Worm (Caenorhabditis elegans) whole organism, early embryonic: ENCODE results near the gene srh-119.

Experiments
- B0310.2 ChIP-seq: sonication (generic microtip); optimal IDR thresholded peaks from 2 replicates; lab custom pipeline; 2016; ENCODE audit warnings: mild to moderate bottlenecking, missing genetic modification characterization, missing compliant biosample characterization
- F13C5.2 ChIP-seq: sonication (generic microtip); optimal IDR thresholded peaks from 2 replicates; lab custom pipeline; 2017; ENCODE audit warnings: mild to moderate bottlenecking, missing genetic modification characterization, inconsistent platforms, missing compliant biosample characterization
- aly-1 ChIP-seq: sonication (generic microtip); optimal IDR thresholded peaks from 2 replicates; lab custom pipeline; 2016; ENCODE audit warnings: missing genetic modification characterization, missing compliant biosample characterization
- ama-1 ChIP-seq: fragments of 150-350 bp; optimal IDR thresholded peaks from 2 replicates; lab custom pipeline; 2014
- ceh-13 ChIP-seq: fragments of 200-800 bp; sonication (Bioruptor generic); optimal IDR thresholded peaks from 2 replicates; lab custom pipeline; 2018; ENCODE audit warnings: mild to moderate bottlenecking, missing genetic modification characterization, missing compliant biosample characterization
- ceh-36 ChIP-seq: sonication (generic microtip); optimal IDR thresholded peaks from 2 replicates; lab custom pipeline; 2016; ENCODE audit warnings: missing genetic modification characterization, inconsistent platforms, missing compliant biosample characterization
- ets-7 ChIP-seq: sonication (generic microtip); optimal IDR thresholded peaks from 2 replicates; lab custom pipeline; 2016; ENCODE audit warnings: missing genotype, missing genetic modification characterization, missing compliant biosample characterization
- flt-1 ChIP-seq: fragments of 200-800 bp; sonication (Bioruptor generic); IDR thresholded peaks from 2 replicates; pipeline ENCODE4 v1.3.6; 2022; ENCODE audit warnings: missing genetic modification characterization, missing compliant biosample characterization
- hmbx-1 ChIP-seq: sonication (generic microtip); optimal IDR thresholded peaks from 2 replicates; lab custom pipeline; 2016; ENCODE audit warnings: mild to moderate bottlenecking, missing genetic modification characterization, missing compliant biosample characterization
- hmg-4 ChIP-seq: fragments of 200-800 bp; sonication (Bioruptor generic); optimal IDR thresholded peaks from 2 replicates; lab custom pipeline; 2018; ENCODE audit warnings: mild to moderate bottlenecking, missing genetic modification characterization, missing compliant biosample characterization
- hnd-1 ChIP-seq: sonication (generic microtip); optimal IDR thresholded peaks from 2 replicates; lab custom pipeline; 2016; ENCODE audit warnings: missing genetic modification characterization, missing compliant biosample characterization
- pes-1 ChIP-seq: fragments of 200-800 bp; sonication (Bioruptor generic); IDR thresholded peaks from 2 replicates; pipeline ENCODE4 v1.3.6; 2022; ENCODE audit warnings: missing genetic modification reagents, missing genetic modification characterization, missing compliant biosample characterization
- scrt-1 ChIP-seq: fragments of 200-800 bp; sonication (Bioruptor generic); IDR thresholded peaks from 2 replicates; pipeline ENCODE4 v1.3.6; 2022; ENCODE audit warnings: missing genetic modification characterization, missing compliant biosample characterization
- sea-1 ChIP-seq: fragments of 200-800 bp; sonication (Bioruptor generic); conservative IDR thresholded peaks from 2 replicates; pipeline ENCODE4 v1.3.6; 2022; ENCODE audit warnings: missing genetic modification characterization, missing compliant biosample characterization
- tbx-11 ChIP-seq: fragments of 200-800 bp; sonication (Bioruptor generic); IDR thresholded peaks from 2 replicates; pipeline ENCODE4 v1.3.6; 2022; ENCODE audit warnings: missing genetic modification characterization, missing compliant biosample characterization
- tbx-37 ChIP-seq: fragments of 200-800 bp; sonication (Bioruptor generic); conservative IDR thresholded peaks from 2 replicates; pipeline ENCODE4 v1.3.6; 2022; ENCODE audit warnings: missing genetic modification reagents, missing genetic modification characterization, missing compliant biosample characterization
- tra-4 ChIP-seq: sonication (generic microtip); optimal IDR thresholded peaks from 2 replicates; lab custom pipeline; 2017; ENCODE audit warnings: missing genetic modification characterization, missing compliant biosample characterization

Gene srh-119

DNA sequence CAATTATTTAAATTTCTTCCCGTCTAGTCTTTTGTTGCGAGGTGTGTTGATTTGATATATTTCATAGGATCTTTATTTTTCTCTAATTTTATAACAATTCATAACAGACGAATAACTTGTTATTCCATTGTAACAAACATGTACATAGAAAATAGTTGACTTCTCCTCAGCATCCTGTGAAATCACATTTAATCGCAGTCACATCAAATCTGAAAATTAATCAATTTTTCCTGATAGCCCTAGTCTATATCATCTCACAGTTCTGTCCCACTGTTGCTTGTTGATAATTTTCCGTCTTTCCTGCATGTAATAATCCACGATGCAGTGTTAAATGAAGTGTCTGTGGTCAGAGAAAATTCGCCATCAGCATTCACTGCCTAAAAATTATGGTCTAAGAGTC, 15.5 kb downstream of the srh-119 start:
- TF ChIP-seq tra-4 (no peak), tbx-11 (GFP tag; lab: Robert Waterston, UW) (no peak), sea-1 (GFP tag; lab: Robert Waterston, UW) (no peak), hmbx-1 (no peak), scrt-1 (no peak), tbx-37 (GFP tag; lab: Robert Waterston, UW) (no peak), ceh-36 (tag; lab: Kevin White, UChicago) (no peak), ama-1 (lab: Kevin White, UChicago) (no peak), F13C5.2 (tag; lab: Kevin White, UChicago) (no peak), ets-7 (tag; lab: Kevin White, UChicago) (no peak), B0310.2 (tag; lab: Kevin White, UChicago) (no peak), flt-1 (GFP tag; lab: Robert Waterston, UW) (no peak), hnd-1 (tag; lab: Kevin White, UChicago) (no peak), hmg-4 (GFP tag; lab: Kevin White, UChicago) (no peak), ceh-13 (GFP tag; lab: Kevin White, UChicago) (no peak), pes-1 (GFP tag; lab: Robert Waterston, UW) (no peak), aly-1 (tag; lab: Kevin White, UChicago) (no peak)

DNA sequence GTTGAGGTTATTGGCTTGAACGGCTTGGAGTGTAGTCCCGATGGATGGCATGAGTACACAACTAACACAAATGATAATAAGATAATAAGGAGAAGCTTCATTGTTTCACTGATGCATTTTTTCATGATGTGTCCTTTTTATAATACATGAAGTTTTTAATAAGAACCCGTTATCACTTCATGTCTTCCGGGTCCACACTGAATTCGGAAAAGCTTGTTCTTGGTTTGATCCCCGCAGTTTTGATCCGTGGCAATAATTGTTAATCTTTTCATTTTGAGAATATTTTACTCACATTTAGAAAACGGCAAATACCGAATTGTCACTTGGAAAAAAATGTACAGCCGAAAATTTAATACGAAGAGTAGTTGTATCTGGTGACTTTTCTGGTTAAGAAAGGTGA, 16.4 kb downstream of the srh-119 start, which contains the start of gene Y102A5C.27:
TSS of gene Y102A5C.27 (minus strand) at position 101 of the 400 bp plus-strand sequence.
- TF ChIP-seq B0310.2 (tag; lab: Kevin White, UChicago) = no peak
- no peak for TF ChIP-seq ceh-36 (tag; lab: Kevin White, UChicago)
- TF ChIP-seq ceh-13 (GFP tag; lab: Kevin White, UChicago) = no peak
- no peak for TF ChIP-seq F13C5.2 (tag; lab: Kevin White, UChicago)
- no peak for TF ChIP-seq aly-1 (tag; lab: Kevin White, UChicago)

DNA sequence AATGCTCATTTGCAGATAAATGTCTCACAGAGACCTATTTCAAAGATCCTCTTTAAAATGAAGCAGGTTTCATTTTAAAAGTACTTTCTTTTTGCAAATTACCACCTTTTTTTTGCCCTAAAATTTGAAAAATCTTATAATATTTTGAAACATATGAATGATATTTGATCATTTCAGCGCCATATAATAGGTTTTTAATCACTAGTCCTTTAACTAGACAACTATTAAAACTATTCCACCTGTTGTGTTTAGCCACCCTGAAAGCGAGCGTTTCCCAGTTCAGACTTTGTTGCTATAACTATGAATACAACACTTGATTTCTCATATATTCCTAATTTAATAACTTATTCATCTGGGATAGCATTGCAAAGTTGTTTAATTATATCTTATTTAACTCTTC, 19.5 kb downstream of the srh-119 start, which contains the start of gene srz-95:
TSS of gene srz-95 (plus strand) at position 301 of the 400 bp plus-strand sequence.
- TF ChIP-seq tbx-11 (GFP tag; lab: Robert Waterston, UW) (no peak), scrt-1 (no peak), F13C5.2 (tag; lab: Kevin White, UChicago) (no peak), hnd-1 (tag; lab: Kevin White, UChicago) (no peak), tra-4 (no peak), sea-1 (GFP tag; lab: Robert Waterston, UW) (no peak), flt-1 (GFP tag; lab: Robert Waterston, UW) (no peak)

DNA sequence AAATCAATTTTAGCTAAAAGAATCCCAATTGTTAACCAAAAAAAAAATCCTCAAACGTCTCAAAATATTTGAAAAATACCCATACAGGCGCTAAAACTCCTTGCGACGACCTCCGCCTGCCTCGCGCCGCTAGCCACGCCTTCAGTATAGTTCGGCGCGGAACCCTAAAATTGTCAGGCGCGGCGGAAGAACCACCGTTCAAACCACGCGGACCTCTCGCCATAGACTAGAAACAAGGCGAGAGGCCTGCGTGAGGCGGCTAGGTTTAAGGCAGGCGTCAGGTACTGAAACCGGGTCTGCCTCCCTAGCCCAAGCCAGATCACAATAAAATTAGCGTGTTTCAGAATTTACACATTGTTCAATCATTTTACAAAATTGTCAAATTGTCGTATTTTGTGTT, 20.1 kb downstream of the srh-119 start:
- TF ChIP-seq ama-1 (lab: Kevin White, UChicago) (no peak), tra-4 (no peak), B0310.2 (tag; lab: Kevin White, UChicago) (no peak), tbx-11 (GFP tag; lab: Robert Waterston, UW) (no peak), hnd-1 (tag; lab: Kevin White, UChicago) (no peak), F13C5.2 (tag; lab: Kevin White, UChicago) (no peak), sea-1 (GFP tag; lab: Robert Waterston, UW) (no peak), scrt-1 (no peak), ets-7 (tag; lab: Kevin White, UChicago) (no peak), ceh-36 (tag; lab: Kevin White, UChicago) (no peak), ceh-13 (GFP tag; lab: Kevin White, UChicago) (no peak), tbx-37 (GFP tag; lab: Robert Waterston, UW) (no peak), hmbx-1 (no peak), flt-1 (GFP tag; lab: Robert Waterston, UW) (no peak), pes-1 (GFP tag; lab: Robert Waterston, UW) (no peak), hmg-4 (GFP tag; lab: Kevin White, UChicago) (no peak), aly-1 (tag; lab: Kevin White, UChicago) (no peak)

DNA sequence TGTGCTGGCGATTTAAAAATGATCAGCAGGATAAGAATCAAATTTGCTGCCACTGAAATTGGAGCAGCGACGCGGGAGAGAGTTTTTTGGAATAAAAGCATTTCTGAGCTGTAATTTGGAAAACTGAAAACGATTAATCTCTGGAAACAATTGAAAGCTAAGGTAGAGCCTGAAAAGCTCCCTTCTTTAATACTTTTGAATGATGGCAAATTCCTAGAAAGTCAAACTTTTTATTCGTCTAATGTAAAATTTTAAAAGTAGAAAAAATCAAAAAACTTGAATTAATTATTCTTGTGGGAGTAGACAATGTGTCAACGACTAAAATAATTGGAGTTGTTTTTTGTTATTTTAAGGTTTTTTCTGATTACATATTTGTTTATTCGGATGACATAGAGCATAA, 28.0 kb downstream of the srh-119 start, which contains the start of gene str-217:
TSS of gene str-217 (minus strand) at position 101 of the 400 bp plus-strand sequence.
- no peak for TF ChIP-seq ets-7 (tag; lab: Kevin White, UChicago)
- no peak for TF ChIP-seq F13C5.2 (tag; lab: Kevin White, UChicago)
- TF ChIP-seq sea-1 (GFP tag; lab: Robert Waterston, UW) = no peak
- no peak for TF ChIP-seq ceh-13 (GFP tag; lab: Kevin White, UChicago)
- TF ChIP-seq tbx-37 (GFP tag; lab: Robert Waterston, UW) = no peak
- no peak for TF ChIP-seq pes-1 (GFP tag; lab: Robert Waterston, UW)
- no peak for TF ChIP-seq flt-1 (GFP tag; lab: Robert Waterston, UW)
- TF ChIP-seq ceh-36 (tag; lab: Kevin White, UChicago) = no peak
- no peak for TF ChIP-seq tra-4
- TF ChIP-seq tbx-11 (GFP tag; lab: Robert Waterston, UW) = no peak
- no peak for TF ChIP-seq hnd-1 (tag; lab: Kevin White, UChicago)

DNA sequence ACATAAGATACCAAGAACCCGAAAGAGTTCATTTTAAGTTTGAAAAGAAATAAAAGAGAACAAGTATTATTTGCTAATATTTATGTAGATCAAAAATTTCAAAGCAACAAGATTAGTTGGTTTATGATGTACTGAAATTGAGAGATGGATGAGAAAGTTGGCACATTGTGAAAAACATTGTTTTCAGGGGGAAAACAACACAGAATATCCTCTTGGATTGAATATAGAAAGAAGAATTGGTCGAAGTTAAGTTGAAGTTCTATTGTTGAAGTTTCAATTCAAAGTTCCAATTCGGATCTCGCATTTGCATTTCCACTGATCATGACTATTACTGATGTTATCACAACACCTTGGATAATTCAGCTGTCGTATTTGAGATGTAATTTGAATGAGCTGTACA, 28.4 kb downstream of the srh-119 start:
- no peak for TF ChIP-seq hmbx-1
- no peak for TF ChIP-seq aly-1 (tag; lab: Kevin White, UChicago)
- TF ChIP-seq tbx-37 (GFP tag; lab: Robert Waterston, UW) = no peak
- TF ChIP-seq hnd-1 (tag; lab: Kevin White, UChicago) = no peak
- TF ChIP-seq scrt-1 = no peak
- TF ChIP-seq pes-1 (GFP tag; lab: Robert Waterston, UW) = no peak
- TF ChIP-seq sea-1 (GFP tag; lab: Robert Waterston, UW) = no peak
- TF ChIP-seq hmg-4 (GFP tag; lab: Kevin White, UChicago) = no peak
- TF ChIP-seq F13C5.2 (tag; lab: Kevin White, UChicago) = no peak

DNA sequence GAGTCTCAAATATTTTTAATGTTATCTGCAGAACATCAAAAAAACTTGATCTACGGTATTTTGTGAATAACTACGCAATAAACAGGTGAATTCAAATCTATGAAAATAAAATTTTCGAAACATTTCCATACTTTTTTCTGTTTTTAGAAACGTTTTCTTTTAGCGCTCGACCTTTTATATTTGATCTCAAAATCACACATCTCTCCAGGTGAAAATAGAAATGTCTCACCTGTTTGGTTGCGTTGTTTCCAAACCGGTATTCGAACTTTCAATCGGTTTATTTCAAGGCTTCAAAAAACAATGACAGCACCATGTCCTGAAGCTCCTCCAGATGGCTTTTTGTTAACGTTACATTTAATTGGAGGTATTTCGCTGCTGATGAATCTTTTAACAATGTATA, 28.9 kb downstream of the srh-119 start, which contains the start of gene sri-9:
TSS of gene sri-9 (plus strand) at position 301 of the 400 bp plus-strand sequence.
- TF ChIP-seq scrt-1 = no peak
- no peak for TF ChIP-seq flt-1 (GFP tag; lab: Robert Waterston, UW)
- TF ChIP-seq hnd-1 (tag; lab: Kevin White, UChicago) = no peak
- no peak for TF ChIP-seq ets-7 (tag; lab: Kevin White, UChicago)
- no peak for TF ChIP-seq ama-1 (lab: Kevin White, UChicago)
- no peak for TF ChIP-seq ceh-13 (GFP tag; lab: Kevin White, UChicago)
- no peak for TF ChIP-seq hmg-4 (GFP tag; lab: Kevin White, UChicago)
- TF ChIP-seq F13C5.2 (tag; lab: Kevin White, UChicago) = no peak
- no peak for TF ChIP-seq tra-4
- no peak for TF ChIP-seq aly-1 (tag; lab: Kevin White, UChicago)
- TF ChIP-seq tbx-37 (GFP tag; lab: Robert Waterston, UW) = no peak
- TF ChIP-seq tbx-11 (GFP tag; lab: Robert Waterston, UW) = no peak
- TF ChIP-seq hmbx-1 = no peak
- TF ChIP-seq ceh-36 (tag; lab: Kevin White, UChicago) = no peak
- no peak for TF ChIP-seq pes-1 (GFP tag; lab: Robert Waterston, UW)
- no peak for TF ChIP-seq sea-1 (GFP tag; lab: Robert Waterston, UW)
- no peak for TF ChIP-seq B0310.2 (tag; lab: Kevin White, UChicago)
